Fruit fly (Drosophila melanogaster): ENCODE results near the gene Mau2.

Gene Mau2

DNA sequence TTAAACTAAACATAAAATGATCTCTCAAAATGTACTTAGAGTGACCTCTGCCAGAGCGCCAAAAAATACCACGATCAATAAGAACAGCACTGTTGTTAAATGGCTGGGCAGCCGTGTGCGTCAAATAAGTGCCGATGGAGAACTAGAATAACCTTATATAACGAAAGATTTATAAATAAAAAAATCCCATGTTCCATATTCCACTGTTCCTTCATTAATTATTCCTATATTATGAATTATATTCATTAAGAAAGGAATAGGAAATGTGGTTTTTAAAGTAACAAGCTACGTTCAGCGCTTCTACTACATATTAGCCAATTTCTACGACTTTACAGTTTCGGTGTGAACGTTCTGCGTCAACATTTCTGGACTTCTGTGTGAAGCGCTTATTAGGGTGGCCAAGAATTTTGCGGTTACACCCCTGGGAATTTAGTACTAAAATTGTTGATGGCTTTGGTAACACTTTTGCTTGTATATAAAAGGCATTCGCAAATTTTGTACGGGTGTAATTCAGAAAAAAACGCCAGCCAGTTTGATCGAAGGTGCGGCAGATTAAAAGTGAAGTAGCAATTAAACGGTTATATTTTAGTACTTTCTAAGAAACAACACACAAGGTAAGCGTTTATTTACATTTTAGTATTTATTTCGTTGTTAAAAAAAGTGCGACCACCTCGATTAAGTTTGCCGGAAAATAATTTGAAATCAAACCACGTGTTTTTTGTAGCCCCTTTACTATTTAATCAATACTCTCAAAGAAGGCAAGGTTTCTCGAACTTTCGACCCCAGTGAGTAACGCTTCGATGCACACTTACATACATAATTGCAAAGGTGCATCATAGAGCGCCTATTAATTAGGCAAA lies 33.4 kb downstream of the Mau2 start, which contains the start of the genes tefu and Hsc70-4 (continued):
- TF ChIP-seq B-H2 (GFP tag; optimal IDR thresholded peaks at IDR 0.05) (peak; percentile 64), CG17186 (GFP tag; optimal IDR thresholded peaks at IDR 0.05) (peak; percentile 89), CG10979 (tag; optimal IDR thresholded peaks at IDR 0.05) (peak; percentile 57), CG6654 (GFP tag; optimal IDR thresholded peaks at IDR 0.05) (peak; percentile 56), slbo (GFP tag; IDR thresholded peaks at IDR 0.05) (peak; percentile 90), CG15514 (GFP tag; optimal IDR thresholded peaks at IDR 0.05) (peak; percentile 74), gce (GFP tag; IDR thresholded peaks at IDR 0.05) (peak; percentile 50; the same call in 1 of the 3 replicates), CG3163 (GFP tag; optimal IDR thresholded peaks at IDR 0.05) (peak; percentile 53), Sox100B (GFP tag; optimal IDR thresholded peaks at IDR 0.05) (peak; percentile 18), Bteb2 (GFP tag; optimal IDR thresholded peaks at IDR 0.05) (peak; percentile 61), tin (GFP tag; optimal IDR thresholded peaks at IDR 0.05) (peak; percentile 78), CG2199 (GFP tag; IDR thresholded peaks at IDR 0.05) (peak; percentile 64; the same call in 2 of the 3 replicates), h (optimal IDR thresholded peaks at IDR 0.05) (no peak), Hmr (GFP tag; optimal IDR thresholded peaks at IDR 0.05) (peak; percentile 14), trem (tag; optimal IDR thresholded peaks at IDR 0.05) (peak; percentile 65), CG10565 (GFP tag; optimal IDR thresholded peaks at IDR 0.05) (no peak), slp2 (GFP tag; optimal IDR thresholded peaks at IDR 0.05) (peak; percentile 62), danr (GFP tag; IDR thresholded peaks at IDR 0.05) (peak; percentile 70; the same call in 1 of the 2 replicates), CG10274 (GFP tag; optimal IDR thresholded peaks at IDR 0.05) (peak; percentile 23), CG2116 (GFP tag; optimal IDR thresholded peaks at IDR 0.05) (peak; percentile 97), fd64A (GFP tag; optimal IDR thresholded peaks at IDR 0.05) (no peak), ind (GFP tag; optimal IDR thresholded peaks at IDR 0.05) (peak; percentile 86), CG34422 (GFP tag; IDR thresholded peaks at IDR 0.05) (peak; percentile 80), CG31388 (GFP tag; optimal IDR thresholded peaks at IDR 0.05) (no peak), CG4424 (GFP tag; optimal IDR thresholded peaks at IDR 0.05) (peak; percentile 82), CG12155 (GFP tag; optimal IDR thresholded peaks at IDR 0.05) (peak; percentile 72), Awh (GFP tag; IDR thresholded peaks at IDR 0.05) (0 out of 2 replicates have a peak, but pooled peaks have one; percentile 8), inv (GFP tag; IDR thresholded peaks at IDR 0.05; ENCODE audit: partially characterized antibody) (no peak), bigmax (GFP tag; optimal IDR thresholded peaks at IDR 0.05) (no peak), CG15269 (tag; optimal IDR thresholded peaks at IDR 0.05) (peak; percentile 0), CG7963 (GFP tag; IDR thresholded peaks at IDR 0.05; ENCODE audit: partially characterized antibody) (0 out of 3 replicates have a peak, but pooled peaks have one; percentile 6), ci (GFP tag; IDR thresholded peaks at IDR 0.05) (peak; percentile 76; the same call in 2 of the 3 replicates), CG1603 (tag; optimal IDR thresholded peaks at IDR 0.05) (peak; percentile 80), ac (GFP tag; optimal IDR thresholded peaks at IDR 0.05) (no peak), pfk (GFP tag; optimal IDR thresholded peaks at IDR 0.05) (peak; percentile 83), unpg (GFP tag; optimal IDR thresholded peaks at IDR 0.05) (peak; percentile 62), dmrt99B (tag; optimal IDR thresholded peaks at IDR 0.05) (peak; percentile 33), kni (GFP tag; optimal IDR thresholded peaks at IDR 0.05) (peak; percentile 54), CG34376 (GFP tag; optimal IDR thresholded peaks at IDR 0.05) (peak; percentile 5), sc (optimal IDR thresholded peaks at IDR 0.05) (no peak), sc (GFP tag; optimal IDR thresholded peaks at IDR 0.05) (peak; percentile 2), CG14050 (GFP tag; IDR thresholded peaks at IDR 0.05) (peak; percentile 53; the same call in 2 of the 3 replicates), CG18476 (GFP tag; optimal IDR thresholded peaks at IDR 0.05) (peak; percentile 33), nerfin-1 (tag; optimal IDR thresholded peaks at IDR 0.05) (peak; percentile 58), croc (GFP tag; conservative IDR thresholded peaks at IDR 0.05) (peak; percentile 49; the same call in 2 of the 3 replicates), CG6175 (GFP tag; IDR thresholded peaks at IDR 0.05) (peak; percentile 66; the same call in 2 of the 3 replicates), tio (GFP tag; optimal IDR thresholded peaks at IDR 0.05) (no peak), pros (GFP tag; optimal IDR thresholded peaks at IDR 0.05) (no peak)

Measured in whole organism, embryonic.